Worm (Caenorhabditis elegans) whole organism, L1 larva: ENCODE results near the gene srsx-22.
"Not testable (repeated sequence)": the region's sequence is repeated elsewhere in the genome, so short reads cannot be mapped to it uniquely, and the experiment has no call there.

Source experiments
- ama-1 ChIP-seq: fragments of 150-350 bp; optimal IDR thresholded peaks from 2 replicates; lab custom pipeline; 2014
- ceh-82 ChIP-seq, 3 experiments: fragments of 150-350 bp in 1 of 3; sonication (generic microtip) in 2 of 3; optimal IDR thresholded peaks; 2 replicates each; lab custom pipeline; 2014 to 2017; ENCODE audit warnings: missing biosample characterization in 3 of 3, missing genetic modification characterization in 3 of 3
- fos-1 ChIP-seq: fragments of 150-350 bp; optimal IDR thresholded peaks from 2 replicates; lab custom pipeline; 2014; ENCODE audit warnings: missing biosample characterization, missing genetic modification characterization
- jun-1 ChIP-seq: fragments of 150-350 bp; optimal IDR thresholded peaks from 2 replicates; lab custom pipeline; 2014; ENCODE audit warnings: missing biosample characterization, missing genetic modification reagents, missing genetic modification characterization
- lin-35 ChIP-seq, 2 experiments: fragments of 150-350 bp; optimal IDR thresholded peaks; 2 replicates each; lab custom pipeline; 2014; ENCODE audit warnings: missing biosample characterization in 2 of 2, missing genetic modification characterization in 2 of 2, missing genetic modification reagents in 2 of 2
- nhr-12 ChIP-seq: sonication (generic microtip); optimal IDR thresholded peaks from 2 replicates; lab custom pipeline; 2017; ENCODE audit warnings: missing biosample characterization, missing genetic modification characterization
- sox-4 ChIP-seq: sonication (generic microtip); optimal IDR thresholded peaks from 2 replicates; lab custom pipeline; 2016; ENCODE audit warnings: missing genetic modification characterization, missing compliant biosample characterization
- unc-30 ChIP-seq: sonication (generic microtip); optimal IDR thresholded peaks from 2 replicates; lab custom pipeline; 2017; ENCODE audit warnings: missing biosample characterization, missing genetic modification characterization

DNA sequence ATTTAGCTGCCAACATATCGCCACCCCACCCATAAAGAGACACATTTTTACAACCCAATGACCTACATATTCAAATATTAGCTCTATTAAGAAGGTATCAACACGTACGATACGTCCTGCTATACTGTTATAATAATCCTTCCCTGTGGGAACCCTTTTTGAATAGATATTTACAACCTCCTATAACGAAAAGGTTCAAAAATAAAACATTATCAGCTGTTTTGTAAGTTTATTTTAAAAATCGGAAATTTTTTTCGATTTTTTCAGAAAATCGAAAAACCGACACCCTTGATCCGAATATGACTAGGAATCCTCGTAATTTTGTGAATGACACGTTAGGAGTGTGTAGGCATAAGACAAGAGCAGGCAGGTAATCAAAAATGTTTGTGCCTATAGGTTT lies 10.5 kb upstream of the srsx-22 start, which contains the start of gene C08D8.7:
- TF ChIP-seq nhr-12 (tag; lab: Kevin White, UChicago); lin-35 (GFP tag; optimal IDR thresholded peaks at IDR 0.05; lab: Kevin White, UChicago); ama-1 (lab: Kevin White, UChicago); jun-1 (tag; lab: Kevin White, UChicago); fos-1 (tag; lab: Kevin White, UChicago); unc-30 (tag; lab: Kevin White, UChicago); sox-4 (tag; lab: Kevin White, UChicago); ceh-82 (tag; optimal IDR thresholded peaks at IDR 0.05; lab: Kevin White, UChicago): not testable (repeated sequence)
